Worm (Caenorhabditis elegans) whole organism, L4/young adult: ENCODE data around the gene str-35.

ENCODE experiments used
- W03F9.2 ChIP-seq: fragments of 150-350 bp; optimal IDR thresholded peaks from 2 replicates; lab custom pipeline; 2014; ENCODE audit warnings: missing biosample characterization, missing genetic modification characterization
- him-1 ChIP-seq: sonication (generic microtip); optimal IDR thresholded peaks from 2 replicates; lab custom pipeline; 2016; ENCODE audit warnings: missing genotype, missing genetic modification reagents, missing genetic modification characterization, missing compliant biosample characterization

DNA sequence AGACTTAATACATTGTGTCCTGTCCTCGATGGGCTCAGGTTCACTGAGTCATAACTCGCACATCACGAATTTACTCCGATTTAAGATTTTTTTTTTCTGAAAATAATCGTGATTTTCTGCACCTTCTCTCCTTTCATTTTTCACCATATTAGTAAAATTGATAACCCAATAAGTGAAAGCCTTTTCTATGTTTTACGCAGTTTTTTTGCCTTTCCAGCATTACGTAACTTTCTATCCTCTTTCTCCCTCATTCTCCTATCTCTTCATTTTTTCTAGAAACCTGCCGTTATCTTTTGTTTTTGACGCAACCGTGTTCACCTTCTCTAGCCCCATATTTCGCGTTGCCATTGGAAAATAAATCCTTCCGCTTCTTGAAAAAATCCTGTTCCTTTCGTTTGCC is 37.4 kb upstream of the str-35 start:
- TF ChIP-seq him-1 (tag; lab: Kevin White, UChicago) (no peak), W03F9.2 (tag; lab: Kevin White, UChicago) (no peak)
